Fruit fly (Drosophila melanogaster): ENCODE results near the gene CG3213.

CG3213 gene

dm6 chr2L:3530186-3530832, 10.9 kb upstream of the CG3213 start, which contains the start of the genes Spindly and IFT57 (continued):
- TF ChIP-seq grn (GFP tag; optimal IDR thresholded peaks at IDR 0.05) (no peak), CG10979 (tag; optimal IDR thresholded peaks at IDR 0.05) (no peak), CG14014 (GFP tag; IDR thresholded peaks at IDR 0.05) (no peak), CG32767 (GFP tag; IDR thresholded peaks at IDR 0.05) (no peak), Awh (GFP tag; IDR thresholded peaks at IDR 0.05) (no peak), CG12104 (GFP tag; optimal IDR thresholded peaks at IDR 0.05) (no peak), dm (GFP tag; optimal IDR thresholded peaks at IDR 0.05) (no peak), Spps (tag; optimal IDR thresholded peaks at IDR 0.05) (no peak), Elba2 (GFP tag; optimal IDR thresholded peaks at IDR 0.05) (no peak), CG2116 (GFP tag; optimal IDR thresholded peaks at IDR 0.05) (peak; percentile 59), CG15601 (tag; optimal IDR thresholded peaks at IDR 0.05) (no peak), CG18599 (GFP tag; optimal IDR thresholded peaks at IDR 0.05) (no peak), lov (optimal IDR thresholded peaks at IDR 0.05) (no peak), lov (GFP tag; IDR thresholded peaks at IDR 0.05) (no peak), Pdp1 (GFP tag; optimal IDR thresholded peaks at IDR 0.05) (no peak), CG3281 (GFP tag; optimal IDR thresholded peaks at IDR 0.05) (no peak), CG12071 (GFP tag; optimal IDR thresholded peaks at IDR 0.05) (no peak), CG12942 (GFP tag; optimal IDR thresholded peaks at IDR 0.05) (no peak), CG2129 (GFP tag; IDR thresholded peaks at IDR 0.05; ENCODE audit: partially characterized antibody) (peak; percentile 36; the same call in 1 of the 2 replicates), CG17829 (tag; optimal IDR thresholded peaks at IDR 0.05) (no peak), CG10462 (GFP tag; optimal IDR thresholded peaks at IDR 0.05) (no peak), unpg (GFP tag; optimal IDR thresholded peaks at IDR 0.05) (no peak), CG17912 (GFP tag; optimal IDR thresholded peaks at IDR 0.05) (no peak), vnd (GFP tag; IDR thresholded peaks at IDR 0.05; ENCODE audit: partially characterized antibody) (peak; percentile 51; the same call in 2 of the 3 replicates), CG11085 (GFP tag; IDR thresholded peaks at IDR 0.05) (no peak), Hand (GFP tag; optimal IDR thresholded peaks at IDR 0.05) (no peak), fd96Cb (tag; optimal IDR thresholded peaks at IDR 0.05) (no peak), insv (GFP tag; optimal IDR thresholded peaks at IDR 0.05) (no peak), H2.0 (GFP tag; IDR thresholded peaks at IDR 0.05) (no peak), CG6813 (GFP tag; optimal IDR thresholded peaks at IDR 0.05) (no peak), wdn (GFP tag; IDR thresholded peaks at IDR 0.05) (no peak), CG11696 (GFP tag; IDR thresholded peaks at IDR 0.05) (no peak), Xbp1 (GFP tag; optimal IDR thresholded peaks at IDR 0.05) (no peak), da (GFP tag; optimal IDR thresholded peaks at IDR 0.05) (no peak), CG11723 (GFP tag; optimal IDR thresholded peaks at IDR 0.05) (no peak), sim (GFP tag; IDR thresholded peaks at IDR 0.05) (no peak), CG10267 (tag; optimal IDR thresholded peaks at IDR 0.05) (peak; percentile 27), unc-4 (GFP tag; IDR thresholded peaks at IDR 0.05; ENCODE audit: partially characterized antibody) (peak; percentile 65), cad (GFP tag; optimal IDR thresholded peaks at IDR 0.05) (no peak), pros (GFP tag; optimal IDR thresholded peaks at IDR 0.05) (no peak), klu (GFP tag; IDR thresholded peaks at IDR 0.05) (no peak), CG5180 (GFP tag; optimal IDR thresholded peaks at IDR 0.05) (no peak), Sry-δ (GFP tag; optimal IDR thresholded peaks at IDR 0.05) (peak; percentile 19), amos (GFP tag; IDR thresholded peaks at IDR 0.05; ENCODE audit: partially characterized antibody) (peak; percentile 56; the same call in 1 of the 2 replicates), scrt (GFP tag; optimal IDR thresholded peaks at IDR 0.05) (no peak), gsb-n (tag; optimal IDR thresholded peaks at IDR 0.05) (no peak), CG7271 (tag; optimal IDR thresholded peaks at IDR 0.05) (no peak), sna (GFP tag; IDR thresholded peaks at IDR 0.05; ENCODE audit: partially characterized antibody) (no peak; the same call in 1 of the 2 replicates)

Measured in whole organism, embryonic.